Worm (Caenorhabditis elegans) whole organism, young adult: ENCODE measurements around the gene C54C6.5.

Experiments
- B0019.2 ChIP-seq: fragments of 200-800 bp; sonication (Bioruptor generic); conservative IDR thresholded peaks from 2 replicates; pipeline ENCODE4 v1.3.6; 2022; ENCODE audit warnings: missing genetic modification reagents, missing genetic modification characterization, missing compliant biosample characterization
- B0035.1 ChIP-seq: sonication (generic microtip); optimal IDR thresholded peaks from 2 replicates; lab custom pipeline; 2016; ENCODE audit warnings: missing genetic modification characterization, mild to moderate bottlenecking, missing compliant biosample characterization, missing genotype, missing genetic modification reagents
- B0261.1 ChIP-seq: sonication (generic microtip); optimal IDR thresholded peaks from 2 replicates; lab custom pipeline; 2016; ENCODE audit warnings: mild to moderate bottlenecking, missing genetic modification characterization, moderate library complexity, missing compliant biosample characterization
- F23B12.7 ChIP-seq: sonication (generic microtip); optimal IDR thresholded peaks from 2 replicates; lab custom pipeline; 2017; ENCODE audit warnings: missing genetic modification characterization, mild to moderate bottlenecking, missing compliant biosample characterization, antibody characterized with exemption, moderate library complexity; ENCODE audit not compliant: insufficient read depth
- F33H1.4 ChIP-seq: fragments of 200-800 bp; sonication (Bioruptor generic); IDR thresholded peaks from 2 replicates; pipeline ENCODE4 v1.3.6; 2022; ENCODE audit warnings: missing genetic modification reagents, missing genetic modification characterization, missing compliant biosample characterization
- F55B11.4 ChIP-seq: sonication (generic microtip); optimal IDR thresholded peaks from 2 replicates; lab custom pipeline; 2016; ENCODE audit warnings: missing compliant biosample characterization, missing genetic modification characterization, borderline replicate concordance; ENCODE audit not compliant: insufficient read depth
- K12H6.12 ChIP-seq: fragments of 200-800 bp; sonication (Bioruptor generic); optimal IDR thresholded peaks from 2 replicates; lab custom pipeline; 2018; ENCODE audit warnings: mild to moderate bottlenecking, missing genetic modification characterization, missing compliant biosample characterization
- Y67H2A.10 ChIP-seq: fragments of 200-800 bp; sonication (Bioruptor generic); conservative IDR thresholded peaks from 2 replicates; pipeline ENCODE4 v1.3.6; 2022; ENCODE audit warnings: missing genetic modification reagents, missing genetic modification characterization, missing compliant biosample characterization
- akir-1 ChIP-seq: fragments of 200-800 bp; sonication (Bioruptor generic); optimal IDR thresholded peaks from 2 replicates; lab custom pipeline; 2018; ENCODE audit warnings: mild to moderate bottlenecking, missing genetic modification characterization, moderate library complexity, missing compliant biosample characterization
- atf-7 ChIP-seq: sonication (generic microtip); optimal IDR thresholded peaks from 2 replicates; lab custom pipeline; 2017; ENCODE audit warnings: mild to moderate bottlenecking, missing genetic modification characterization, missing compliant biosample characterization
- attf-3 ChIP-seq: fragments of 200-800 bp; sonication (Bioruptor generic); conservative IDR thresholded peaks from 2 replicates; pipeline ENCODE4 v1.3.6; 2022; ENCODE audit warnings: missing genetic modification reagents, missing genetic modification characterization, missing compliant biosample characterization
- attf-5 ChIP-seq: fragments of 200-800 bp; sonication (Bioruptor generic); optimal IDR thresholded peaks from 2 replicates; lab custom pipeline; 2018; ENCODE audit warnings: mild to moderate bottlenecking, missing genetic modification characterization, missing compliant biosample characterization
- bed-2 ChIP-seq: fragments of 200-800 bp; sonication (Bioruptor generic); IDR thresholded peaks from 2 replicates; pipeline ENCODE4 v1.3.6; 2022; ENCODE audit warnings: missing genetic modification reagents, missing genetic modification characterization, missing compliant biosample characterization
- cebp-1 ChIP-seq, 2 experiments: fragments of 200-800 bp in 1 of 2; sonication (Bioruptor generic) in 1 of 2; sonication (generic microtip) in 1 of 2; IDR thresholded peaks in 1 of 2; optimal IDR thresholded peaks in 1 of 2; 2 replicates each; pipeline versions ENCODE4 v1.3.6 to Lab custom; 2017 to 2022; ENCODE audit warnings: missing compliant biosample characterization in 2 of 2, missing genetic modification characterization in 2 of 2, mild to moderate bottlenecking in 1 of 2, missing genetic modification reagents in 1 of 2, moderate library complexity in 1 of 2
- ceh-100 ChIP-seq: fragments of 200-800 bp; sonication (Bioruptor generic); IDR thresholded peaks from 2 replicates; pipeline ENCODE4 v1.3.6; 2022; ENCODE audit warnings: missing genetic modification reagents, missing genetic modification characterization, missing compliant biosample characterization
- ceh-27 ChIP-seq: fragments of 200-800 bp; sonication (Bioruptor generic); optimal IDR thresholded peaks from 2 replicates; lab custom pipeline; 2018; ENCODE audit warnings: mild to moderate bottlenecking, missing genetic modification characterization, moderate library complexity, missing compliant biosample characterization
- dox-1 ChIP-seq: fragments of 200-800 bp; sonication (Bioruptor generic); IDR thresholded peaks from 2 replicates; pipeline ENCODE4 v1.3.6; 2022; ENCODE audit warnings: missing genetic modification reagents, missing genetic modification characterization, missing compliant biosample characterization
- efl-1 ChIP-seq: fragments of 150-350 bp; optimal IDR thresholded peaks from 2 replicates; lab custom pipeline; 2014; ENCODE audit warnings: missing biosample characterization, missing genetic modification reagents, missing genetic modification characterization
- gei-17 ChIP-seq: fragments of 200-800 bp; sonication (Bioruptor generic); optimal IDR thresholded peaks from 2 replicates; lab custom pipeline; 2018; ENCODE audit warnings: mild to moderate bottlenecking, missing genetic modification characterization, missing compliant biosample characterization
- hlh-12 ChIP-seq: sonication (generic microtip); optimal IDR thresholded peaks from 2 replicates; lab custom pipeline; 2016; ENCODE audit warnings: missing genetic modification characterization, missing compliant biosample characterization
- hrde-1 ChIP-seq: sonication (generic microtip); optimal IDR thresholded peaks from 2 replicates; lab custom pipeline; 2016; ENCODE audit warnings: missing genetic modification characterization, mild to moderate bottlenecking, missing compliant biosample characterization, moderate library complexity, missing genotype, missing genetic modification reagents, borderline replicate concordance
- let-526 ChIP-seq: fragments of 200-800 bp; sonication (Bioruptor generic); IDR thresholded peaks from 2 replicates; pipeline ENCODE4 v1.3.6; 2022; ENCODE audit warnings: missing genetic modification reagents, missing genetic modification characterization, missing compliant biosample characterization
- lin-26 ChIP-seq: fragments of 200-800 bp; sonication (Bioruptor generic); IDR thresholded peaks from 2 replicates; pipeline ENCODE4 v1.3.6; 2022; ENCODE audit warnings: missing genetic modification reagents, missing genetic modification characterization, missing compliant biosample characterization
- lin-35 ChIP-seq, 3 experiments: fragments of 150-350 bp in 2 of 3; sonication (generic microtip) in 1 of 3; optimal IDR thresholded peaks; 2 replicates each; lab custom pipeline; 2014 to 2018; ENCODE audit warnings: missing biosample characterization in 3 of 3, missing genetic modification characterization in 3 of 3, missing genetic modification reagents in 3 of 3
- lin-40 ChIP-seq: sonication (generic microtip); optimal IDR thresholded peaks from 2 replicates; lab custom pipeline; 2016; ENCODE audit warnings: missing genetic modification characterization, mild to moderate bottlenecking, missing compliant biosample characterization, missing genotype, missing genetic modification reagents
- lin-54 ChIP-seq: fragments of 200-800 bp; sonication (Bioruptor generic); optimal IDR thresholded peaks from 2 replicates; lab custom pipeline; 2018; ENCODE audit warnings: mild to moderate bottlenecking, missing genetic modification characterization, missing compliant biosample characterization
- lsl-1 ChIP-seq: fragments of 200-800 bp; sonication (Bioruptor generic); optimal IDR thresholded peaks from 2 replicates; lab custom pipeline; 2018; ENCODE audit warnings: mild to moderate bottlenecking, missing genetic modification characterization, moderate library complexity, missing compliant biosample characterization
- lsy-27 ChIP-seq: sonication (generic microtip); optimal IDR thresholded peaks from 2 replicates; lab custom pipeline; 2017; ENCODE audit warnings: missing genetic modification characterization, mild to moderate bottlenecking, missing compliant biosample characterization, antibody characterized with exemption, missing genotype, borderline replicate concordance; ENCODE audit not compliant: insufficient read depth
- madf-10 ChIP-seq: sonication (generic microtip); optimal IDR thresholded peaks from 2 replicates; lab custom pipeline; 2016; ENCODE audit warnings: mild to moderate bottlenecking, missing genetic modification characterization, missing compliant biosample characterization
- mcd-1 ChIP-seq: fragments of 200-800 bp; sonication (Bioruptor generic); IDR thresholded peaks from 2 replicates; pipeline ENCODE4 v1.3.6; 2022; ENCODE audit warnings: missing genetic modification reagents, missing genetic modification characterization, missing compliant biosample characterization
- mes-4 ChIP-seq: sonication (generic microtip); optimal IDR thresholded peaks from 2 replicates; lab custom pipeline; 2016; ENCODE audit warnings: missing genotype, missing genetic modification characterization, missing compliant biosample characterization
- nhr-120 ChIP-seq: fragments of 200-800 bp; sonication (Bioruptor generic); IDR thresholded peaks from 2 replicates; pipeline ENCODE4 v1.3.6; 2022; ENCODE audit warnings: missing genetic modification characterization, missing compliant biosample characterization
- rcor-1 ChIP-seq: fragments of 200-800 bp; sonication (Bioruptor generic); IDR thresholded peaks from 2 replicates; pipeline ENCODE4 v1.3.6; 2022; ENCODE audit warnings: missing genetic modification reagents, missing genetic modification characterization, missing compliant biosample characterization
- rec-8 ChIP-seq, 2 experiments: sonication (generic microtip); optimal IDR thresholded peaks; 2 replicates each; lab custom pipeline; 2016; ENCODE audit warnings: mild to moderate bottlenecking in 2 of 2, missing genetic modification characterization in 2 of 2, missing genetic modification reagents in 2 of 2, missing genotype in 2 of 2, missing biosample characterization in 1 of 2, missing compliant biosample characterization in 1 of 2, moderate library complexity in 1 of 2
- tbp1 ChIP-seq: fragments of 200-800 bp; sonication (Bioruptor generic); optimal IDR thresholded peaks from 2 replicates; lab custom pipeline; 2018; ENCODE audit warnings: mild to moderate bottlenecking, missing genetic modification characterization, missing compliant biosample characterization
- unc-62 ChIP-seq: fragments of 150-350 bp; optimal IDR thresholded peaks from 2 replicates; lab custom pipeline; 2014; ENCODE audit warnings: missing biosample characterization, missing genetic modification reagents, missing genetic modification characterization
- xnd-1 ChIP-seq: sonication (generic microtip); optimal IDR thresholded peaks from 2 replicates; lab custom pipeline; 2016; ENCODE audit warnings: missing genotype, missing genetic modification reagents, missing genetic modification characterization, missing compliant biosample characterization
- zfh-2 ChIP-seq: fragments of 200-800 bp; sonication (Bioruptor generic); conservative IDR thresholded peaks from 2 replicates; pipeline ENCODE4 v1.3.6; 2022; ENCODE audit warnings: missing genetic modification reagents, missing genetic modification characterization, missing compliant biosample characterization
- ztf-26 ChIP-seq: sonication (generic microtip); optimal IDR thresholded peaks from 2 replicates; lab custom pipeline; 2017; ENCODE audit warnings: missing genetic modification characterization, missing compliant biosample characterization

The C54C6.5 gene

ce11 chrIII:3540424-3540823 is 9.2 kb downstream of the C54C6.5 start:
- peak; percentile 45; the same call in 1 of the 2 replicates for TF ChIP-seq F33H1.4 (GFP tag; lab: Robert Waterston, UW)
- peak; percentile 19 for TF ChIP-seq lin-40 (tag; lab: Kevin White, UChicago)
- TF ChIP-seq B0019.2 (GFP tag; lab: Robert Waterston, UW), result 0 out of 2 replicates have a peak, but pooled peaks have one; percentile 32
- TF ChIP-seq hlh-12 (tag; lab: Kevin White, UChicago), result no peak
- no peak for TF ChIP-seq lsy-27
- no peak for TF ChIP-seq atf-7
- TF ChIP-seq mes-4 (tag; lab: Kevin White, UChicago), result no peak
- TF ChIP-seq ztf-26 (tag; lab: Kevin White, UChicago), result peak; percentile 15
- no peak for TF ChIP-seq bed-2 (GFP tag; lab: Robert Waterston, UW)
- TF ChIP-seq dox-1 (GFP tag; lab: Robert Waterston, UW), result 0 out of 2 replicates have a peak, but pooled peaks have one; percentile 28
- TF ChIP-seq ceh-27, result peak; percentile 24
- TF ChIP-seq F23B12.7 (tag; lab: Kevin White, UChicago), result peak; percentile 2
- peak; percentile 17 for TF ChIP-seq madf-10
- TF ChIP-seq akir-1 (GFP tag; lab: Kevin White, UChicago), result no peak
- no peak for TF ChIP-seq nhr-120 (GFP tag; lab: Robert Waterston, UW)
- TF ChIP-seq lin-54 (GFP tag; lab: Kevin White, UChicago), result peak; percentile 31
- TF ChIP-seq efl-1 (GFP tag; lab: Kevin White, UChicago), result peak; percentile 5
- TF ChIP-seq lsl-1, result peak; percentile 52
- TF ChIP-seq ceh-100 (GFP tag; lab: Robert Waterston, UW), result peak; percentile 97
- TF ChIP-seq tbp1 (GFP tag; lab: Kevin White, UChicago), result peak; percentile 31
- TF ChIP-seq mcd-1 (GFP tag; lab: Robert Waterston, UW), result peak; percentile 86
- TF ChIP-seq let-526 (GFP tag; lab: Robert Waterston, UW), result no peak
- peak; percentile 75 for TF ChIP-seq attf-5 (GFP tag; lab: Kevin White, UChicago)
- TF ChIP-seq cebp-1 (GFP tag; IDR thresholded peaks at IDR 0.05; lab: Robert Waterston, UW), result no peak
- peak; percentile 41 for TF ChIP-seq cebp-1 (tag; optimal IDR thresholded peaks at IDR 0.05; lab: Kevin White, UChicago)
- no peak for TF ChIP-seq lin-35 (GFP tag; optimal IDR thresholded peaks at IDR 0.05; lab: Kevin White, UChicago)
- TF ChIP-seq Y67H2A.10, result no peak
- TF ChIP-seq K12H6.12, result peak; percentile 30

- TF ChIP-seq attf-3 (GFP tag; lab: Robert Waterston, UW) (no peak), B0035.1 (tag; lab: Kevin White, UChicago) (no peak), hrde-1 (no peak), ceh-100 (GFP tag; lab: Robert Waterston, UW) (no peak), lin-35 (GFP tag; optimal IDR thresholded peaks at IDR 0.05; lab: Kevin White, UChicago) (no peak), xnd-1 (tag; lab: Kevin White, UChicago) (no peak), rec-8 (tag; optimal IDR thresholded peaks at IDR 0.05; lab: Kevin White, UChicago) (no peak), gei-17 (GFP tag; lab: Kevin White, UChicago) (no peak), B0261.1 (tag; lab: Kevin White, UChicago) (no peak), unc-62 (no peak), hlh-12 (tag; lab: Kevin White, UChicago) (no peak), zfh-2 (GFP tag; lab: Robert Waterston, UW) (no peak), rcor-1 (GFP tag; lab: Robert Waterston, UW) (no peak), F55B11.4 (tag; lab: Kevin White, UChicago) (no peak), lin-26 (GFP tag; lab: Robert Waterston, UW) (no peak)
Measured at ce11 chrIII:3539499-3539898, 10.2 kb downstream of the C54C6.5 start.
